Worm (Caenorhabditis elegans) whole organism, late embryonic: ENCODE measurements around the gene clk-2.

Source experiments
- ceh-2 ChIP-seq: sonication (generic microtip); optimal IDR thresholded peaks from 2 replicates; lab custom pipeline; 2016; ENCODE audit warnings: missing genotype, missing genetic modification characterization, missing compliant biosample characterization
- ceh-9 ChIP-seq: sonication (generic microtip); optimal IDR thresholded peaks from 2 replicates; lab custom pipeline; 2016; ENCODE audit warnings: mild to moderate bottlenecking, missing genetic modification characterization, inconsistent platforms, missing compliant biosample characterization
- fkh-10 ChIP-seq: fragments of 150-350 bp; optimal IDR thresholded peaks from 2 replicates; lab custom pipeline; 2014; ENCODE audit warnings: missing biosample characterization, missing genetic modification reagents, missing genetic modification characterization
- hlh-8 ChIP-seq: sonication (generic microtip); optimal IDR thresholded peaks from 2 replicates; lab custom pipeline; 2016; ENCODE audit warnings: missing genotype, missing genetic modification characterization, missing compliant biosample characterization
- nfya-1 ChIP-seq: sonication (generic microtip); optimal IDR thresholded peaks from 2 replicates; lab custom pipeline; 2017; ENCODE audit warnings: missing genetic modification characterization, mild to moderate bottlenecking, missing compliant biosample characterization, antibody characterized with exemption, moderate library complexity
- pha-2 ChIP-seq: sonication (generic microtip); optimal IDR thresholded peaks from 2 replicates; lab custom pipeline; 2017; ENCODE audit warnings: mild to moderate bottlenecking, missing genetic modification characterization, missing compliant biosample characterization
- pqm-1 ChIP-seq: sonication (generic microtip); optimal IDR thresholded peaks from 2 replicates; lab custom pipeline; 2016; ENCODE audit warnings: missing genetic modification characterization, missing compliant biosample characterization
- ref-2 ChIP-seq: sonication (generic microtip); optimal IDR thresholded peaks from 2 replicates; lab custom pipeline; 2016; ENCODE audit warnings: missing genetic modification characterization, missing compliant biosample characterization
- unc-42 ChIP-seq: sonication (generic microtip); optimal IDR thresholded peaks from 2 replicates; lab custom pipeline; 2016; ENCODE audit warnings: missing genotype, missing genetic modification characterization, missing compliant biosample characterization
- unc-55 ChIP-seq: sonication (generic microtip); optimal IDR thresholded peaks from 2 replicates; lab custom pipeline; 2017; ENCODE audit warnings: missing biosample characterization, missing genetic modification reagents, missing genetic modification characterization

DNA sequence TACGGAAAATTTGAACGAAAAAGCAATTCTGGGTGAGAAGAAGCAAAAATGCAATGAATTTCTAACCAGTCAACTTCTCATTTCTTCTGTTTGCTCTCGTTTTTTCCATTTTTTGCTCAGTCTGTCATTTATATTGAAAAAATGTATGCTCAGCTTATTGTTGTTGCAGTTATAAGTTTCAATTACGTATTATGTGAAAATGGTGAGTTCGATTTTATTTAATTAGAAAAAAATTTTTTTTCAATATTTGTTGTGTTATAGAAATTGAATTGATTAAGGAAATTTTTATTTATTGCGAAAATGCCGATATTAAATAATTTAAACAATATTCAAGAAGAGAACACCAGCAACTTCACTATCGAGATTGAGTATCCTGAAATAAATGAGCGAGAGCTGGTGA is 43.5 kb upstream of the clk-2 start, which contains the start of gene lgc-12:
- TF ChIP-seq ceh-2 (tag; lab: Kevin White, UChicago) (no peak), hlh-8 (tag; lab: Kevin White, UChicago) (no peak), unc-42 (tag; lab: Kevin White, UChicago) (no peak), ref-2 (tag; lab: Kevin White, UChicago) (no peak), pqm-1 (tag; lab: Kevin White, UChicago) (no peak), pha-2 (tag; lab: Kevin White, UChicago) (no peak), nfya-1 (tag; lab: Kevin White, UChicago) (no peak), fkh-10 (no peak), unc-55 (GFP tag; lab: Kevin White, UChicago) (no peak), ceh-9 (tag; lab: Kevin White, UChicago) (no peak)
